Worm (Caenorhabditis elegans): ENCODE measurements around the gene cnc-11.

cnc-11 gene

DNA sequence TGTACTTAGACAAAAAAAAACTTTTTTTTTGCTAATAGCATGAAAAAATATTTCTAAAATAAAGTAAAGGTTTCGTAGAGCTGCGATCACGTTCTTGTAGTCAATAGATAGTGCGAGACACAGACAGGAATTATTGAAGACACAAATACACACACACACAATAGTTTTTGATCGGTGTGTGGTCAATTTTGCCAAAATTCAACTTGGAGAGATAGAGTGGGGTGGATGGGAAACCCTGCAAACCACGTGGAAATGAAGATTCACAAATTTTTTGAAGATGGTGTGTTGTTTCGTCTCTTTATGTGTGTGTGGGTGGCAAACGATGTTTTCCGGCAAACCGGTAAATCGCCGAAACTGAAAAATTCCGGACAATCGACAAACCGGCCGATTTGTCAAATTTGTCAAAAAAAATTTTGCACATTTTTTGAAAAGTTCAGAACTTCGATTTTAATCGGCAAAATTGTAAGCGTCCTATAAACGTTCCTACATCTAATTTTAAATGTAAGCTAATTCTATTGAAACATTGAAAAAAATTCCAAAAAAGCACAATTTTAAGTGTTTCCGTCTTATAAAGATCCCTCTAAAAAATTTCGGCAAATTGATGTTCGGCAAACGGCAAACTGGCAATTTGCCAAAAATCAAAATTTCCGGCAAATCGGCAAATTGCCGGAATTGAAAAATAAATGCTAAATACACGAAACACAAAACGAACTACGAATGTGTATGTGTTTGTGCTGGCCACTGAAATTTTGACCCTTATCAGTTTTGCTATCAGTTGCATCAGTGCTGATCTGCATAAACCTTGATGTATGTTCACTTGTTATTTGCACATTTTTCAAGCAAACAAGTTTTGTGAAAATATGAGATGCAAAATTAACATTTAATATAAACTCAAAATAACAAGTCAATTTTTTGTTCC is 9.4 kb upstream of the cnc-11 start:
- TF ChIP-seq elt-2 (tag; optimal IDR thresholded peaks at IDR 0.05): peak; percentile 75
- no peak for TF ChIP-seq T23F11.4 (GFP tag; optimal IDR thresholded peaks at IDR 0.05)
- TF ChIP-seq ceh-31 (tag; optimal IDR thresholded peaks at IDR 0.05): no peak
- TF ChIP-seq tbx-7 (tag; optimal IDR thresholded peaks at IDR 0.05): no peak
- no peak for TF ChIP-seq ceh-30 (tag; optimal IDR thresholded peaks at IDR 0.05)
- TF ChIP-seq Y22D7AL.16 (tag; optimal IDR thresholded peaks at IDR 0.05): no peak

- TF ChIP-seq elt-4 (tag; optimal IDR thresholded peaks at IDR 0.05): no peak
- TF ChIP-seq T23F11.4 (GFP tag; optimal IDR thresholded peaks at IDR 0.05): no peak
- no peak for TF ChIP-seq ref-2 (tag; optimal IDR thresholded peaks at IDR 0.05)
- no peak for TF ChIP-seq sox-2 (GFP tag; IDR thresholded peaks at IDR 0.05)
- no peak for TF ChIP-seq nfya-1 (tag; optimal IDR thresholded peaks at IDR 0.05)
- TF ChIP-seq tbx-2 (tag; optimal IDR thresholded peaks at IDR 0.05): no peak
- no peak for TF ChIP-seq pros-1 (tag; optimal IDR thresholded peaks at IDR 0.05)
- TF ChIP-seq ceh-14 (tag; optimal IDR thresholded peaks at IDR 0.05): no peak
- no peak for TF ChIP-seq madf-2 (tag; optimal IDR thresholded peaks at IDR 0.05)
- no peak for TF ChIP-seq dve-1 (tag; optimal IDR thresholded peaks at IDR 0.05)
- TF ChIP-seq nhr-11 (tag; optimal IDR thresholded peaks at IDR 0.05): no peak
- no peak for TF ChIP-seq unc-55 (GFP tag; optimal IDR thresholded peaks at IDR 0.05)
- TF ChIP-seq pag-3 (tag; optimal IDR thresholded peaks at IDR 0.05; ENCODE audit: borderline replicate concordance): no peak
Observed at ce11 chrV:1433419-1433765, 8.8 kb upstream of the cnc-11 start.

- TF ChIP-seq unc-86 (tag; optimal IDR thresholded peaks at IDR 0.05) (no peak), che-1 (tag; optimal IDR thresholded peaks at IDR 0.05) (no peak), dve-1 (tag; optimal IDR thresholded peaks at IDR 0.05) (no peak), nhr-232 (tag; optimal IDR thresholded peaks at IDR 0.05) (no peak), ceh-45 (GFP tag; IDR thresholded peaks at IDR 0.05) (no peak), pha-2 (tag; optimal IDR thresholded peaks at IDR 0.05) (no peak), ceh-14 (tag; optimal IDR thresholded peaks at IDR 0.05) (no peak), zip-5 (tag; optimal IDR thresholded peaks at IDR 0.05) (no peak), ceh-22 (tag; optimal IDR thresholded peaks at IDR 0.05) (no peak), pha-4 (tag; optimal IDR thresholded peaks at IDR 0.05) (no peak), ets-4 (tag; optimal IDR thresholded peaks at IDR 0.05) (no peak), nfya-1 (tag; optimal IDR thresholded peaks at IDR 0.05) (no peak), dmd-4 (tag; optimal IDR thresholded peaks at IDR 0.05; ENCODE audit: borderline replicate concordance) (no peak), ceh-34 (tag; optimal IDR thresholded peaks at IDR 0.05) (no peak), unc-55 (GFP tag; optimal IDR thresholded peaks at IDR 0.05) (no peak), fkh-10 (GFP tag; optimal IDR thresholded peaks at IDR 0.05) (no peak), ahr-1 (tag; optimal IDR thresholded peaks at IDR 0.05) (no peak), eyg-1 (tag; optimal IDR thresholded peaks at IDR 0.05) (no peak)
Observed at ce11 chrV:1434398-1434797, 7.7 kb upstream of the cnc-11 start.

ce11 chrV:1435106-1435505 is 7.0 kb upstream of the cnc-11 start:
- TF ChIP-seq ceh-9 (tag; optimal IDR thresholded peaks at IDR 0.05): no peak
- no peak for TF ChIP-seq ceh-48 (tag; optimal IDR thresholded peaks at IDR 0.05)
- no peak for TF ChIP-seq tbx-7 (tag; optimal IDR thresholded peaks at IDR 0.05)

DNA sequence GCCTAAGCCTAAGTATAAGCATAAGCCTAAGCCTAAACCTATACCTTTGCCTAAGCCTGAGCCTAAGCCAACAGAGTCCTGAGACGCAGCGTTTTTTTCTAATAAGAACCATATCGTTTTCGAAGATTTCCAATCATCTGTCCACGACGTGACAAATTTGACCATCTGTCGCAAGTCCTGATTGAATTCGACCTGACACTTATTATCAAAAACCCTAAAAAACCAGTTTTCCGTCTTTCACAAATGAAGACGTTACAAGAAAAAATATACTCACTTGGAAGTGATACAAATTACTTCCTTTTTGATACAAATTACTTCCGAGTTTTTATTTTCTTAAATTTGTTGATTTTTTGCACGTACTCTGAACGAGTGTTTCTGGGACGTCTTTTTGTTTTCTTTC is 3.9 kb upstream of the cnc-11 start:
- TF ChIP-seq unc-3 (GFP tag; conservative IDR thresholded peaks at IDR 0.05) (no peak), unc-3 (tag; optimal IDR thresholded peaks at IDR 0.05) (no peak), npax-4 (tag; optimal IDR thresholded peaks at IDR 0.05) (no peak), nfya-1 (tag; optimal IDR thresholded peaks at IDR 0.05) (no peak), hlh-6 (tag; optimal IDR thresholded peaks at IDR 0.05) (no peak), dve-1 (tag; optimal IDR thresholded peaks at IDR 0.05) (no peak), unc-42 (tag; optimal IDR thresholded peaks at IDR 0.05) (no peak)

Measured in whole organism, late embryonic.